Fruit fly (Drosophila melanogaster) whole organism, embryonic: ENCODE data around the gene gammaCOP.

Experiments used
- Asciz ChIP-seq: fragments of 200-800 bp; sonication (Bioruptor generic); optimal IDR thresholded peaks from 2 replicates; lab custom pipeline; 2017; ENCODE audit warnings: missing biosample characterization, mild to moderate bottlenecking, missing genetic modification characterization, missing genetic modification reagents
- B-H2 ChIP-seq: fragments of 200-800 bp; sonication (Bioruptor generic); optimal IDR thresholded peaks from 2 replicates; lab custom pipeline; 2018; ENCODE audit warnings: missing biosample characterization, mild to moderate bottlenecking, missing genetic modification characterization
- CG10321 ChIP-seq: fragments of 200-800 bp; sonication (Bioruptor generic); IDR thresholded peaks from 2 replicates; pipeline ENCODE4 v1.3.6; 2022; ENCODE audit warnings: missing biosample characterization, missing genetic modification characterization
- CG10543 ChIP-seq: fragments of 200-800 bp; sonication (Bioruptor generic); optimal IDR thresholded peaks from 3 replicates; lab custom pipeline; 2017; ENCODE audit warnings: missing biosample characterization, mild to moderate bottlenecking, missing genetic modification characterization, moderate library complexity
- CG11085 ChIP-seq: fragments of 200-800 bp; sonication (Bioruptor generic); IDR thresholded peaks from 2 replicates; pipeline ENCODE4 v1.3.6; 2022; ENCODE audit warnings: missing biosample characterization, missing genetic modification characterization
- CG12769 ChIP-seq: fragments of 200-800 bp; sonication (Bioruptor generic); optimal IDR thresholded peaks from 2 replicates; lab custom pipeline; 2019; ENCODE audit warnings: missing biosample characterization, mild to moderate bottlenecking, missing genetic modification characterization, moderate library complexity
- CG13894 ChIP-seq: fragments of 200-800 bp; sonication (Bioruptor generic); optimal IDR thresholded peaks from 3 replicates; lab custom pipeline; 2018; ENCODE audit warnings: missing biosample characterization, mild to moderate bottlenecking, missing genetic modification characterization, moderate library complexity
- CG18476 ChIP-seq: fragments of 200-800 bp; sonication (Bioruptor generic); optimal IDR thresholded peaks from 2 replicates; lab custom pipeline; 2016; ENCODE audit warnings: missing biosample characterization, mild to moderate bottlenecking, missing genetic modification characterization
- CG34224 ChIP-seq: fragments of 200-800 bp; sonication (Bioruptor generic); IDR thresholded peaks from 3 replicates; pipeline ENCODE4 v1.3.6; 2022; ENCODE audit warnings: missing biosample characterization, missing genetic modification characterization; ENCODE audit not compliant: partially characterized antibody
- CG34376 ChIP-seq: fragments of 200-800 bp; sonication (Bioruptor generic); optimal IDR thresholded peaks from 2 replicates; lab custom pipeline; 2018; ENCODE audit warnings: missing biosample characterization, mild to moderate bottlenecking, missing genetic modification characterization
- CG4328 ChIP-seq: fragments of 200-800 bp; sonication (Bioruptor generic); optimal IDR thresholded peaks from 3 replicates; lab custom pipeline; 2017; ENCODE audit warnings: missing biosample characterization, missing genetic modification reagents, missing genetic modification characterization
- CG7357 ChIP-seq: fragments of 200-800 bp; sonication (Bioruptor generic); IDR thresholded peaks from 3 replicates; pipeline ENCODE4 v1.3.6; 2022; ENCODE audit warnings: missing biosample characterization, missing genetic modification characterization
- CG9932 ChIP-seq: fragments of 200-800 bp; sonication (Bioruptor generic); IDR thresholded peaks from 2 replicates; pipeline ENCODE4 v1.3.6; 2022; ENCODE audit warnings: missing biosample characterization, missing genetic modification characterization
- Dbx ChIP-seq: fragments of 200-800 bp; sonication (Bioruptor generic); IDR thresholded peaks from 3 replicates; pipeline ENCODE4 v1.3.6; 2022; ENCODE audit warnings: missing biosample characterization, missing genetic modification characterization
- Drgx ChIP-seq: fragments of 200-800 bp; sonication (Bioruptor generic); IDR thresholded peaks from 2 replicates; pipeline ENCODE4 v1.3.6; 2022; ENCODE audit warnings: missing biosample characterization, missing genetic modification characterization
- ERR ChIP-seq: fragments of 200-800 bp; sonication (Bioruptor generic); optimal IDR thresholded peaks from 2 replicates; lab custom pipeline; 2016; ENCODE audit warnings: missing biosample characterization, missing genetic modification characterization
- Med ChIP-seq: fragments of 200-800 bp; sonication (Bioruptor generic); peaks from one replicate; lab custom pipeline; 2016; ENCODE audit warnings: missing biosample characterization, missing genetic modification characterization, mild to moderate bottlenecking, inconsistent platforms, moderate library complexity
- Oaz ChIP-seq: fragments of 200-800 bp; sonication (Bioruptor generic); IDR thresholded peaks from 2 replicates; pipeline ENCODE4 v1.3.6; 2022; ENCODE audit warnings: missing biosample characterization, missing genetic modification characterization
- Pdp1 ChIP-seq, 2 experiments: fragments of 200-800 bp; sonication (Bioruptor generic); optimal IDR thresholded peaks; 3 replicates each; lab custom pipeline; 2016; ENCODE audit warnings: missing biosample characterization in 2 of 2, missing genetic modification characterization in 2 of 2, mild to moderate bottlenecking in 1 of 2, moderate library complexity in 1 of 2
- Rfx ChIP-seq: fragments of 200-800 bp; sonication (Bioruptor generic); IDR thresholded peaks from 2 replicates; pipeline ENCODE4 v1.3.6; 2022; ENCODE audit warnings: missing biosample characterization, missing genetic modification characterization
- Xbp1 ChIP-seq: fragments of 200-800 bp; sonication (Bioruptor generic); optimal IDR thresholded peaks from 3 replicates; lab custom pipeline; 2016; ENCODE audit warnings: missing biosample characterization, mild to moderate bottlenecking, missing genetic modification characterization
- abd-A ChIP-seq: fragments of 200-800 bp; sonication (Bioruptor generic); optimal IDR thresholded peaks from 3 replicates; lab custom pipeline; 2019; ENCODE audit warnings: missing biosample characterization, mild to moderate bottlenecking, missing genetic modification characterization, moderate library complexity
- caup ChIP-seq: fragments of 200-800 bp; sonication (Bioruptor generic); optimal IDR thresholded peaks from 3 replicates; lab custom pipeline; 2017; ENCODE audit warnings: missing biosample characterization, mild to moderate bottlenecking, missing genetic modification characterization, moderate library complexity; ENCODE audit not compliant: severe bottlenecking
- chinmo ChIP-seq: fragments of 200-800 bp; sonication (Bioruptor generic); IDR thresholded peaks from 4 replicates; pipeline ENCODE4 v1.3.6; 2022; ENCODE audit warnings: missing biosample characterization, missing genetic modification characterization; ENCODE audit not compliant: partially characterized antibody
- ci ChIP-seq: fragments of 200-800 bp; sonication (Bioruptor generic); IDR thresholded peaks from 3 replicates; pipeline ENCODE4 v1.3.6; 2022; ENCODE audit warnings: missing biosample characterization, missing genetic modification characterization
- corto ChIP-seq: fragments of 200-800 bp; sonication (Bioruptor generic); optimal IDR thresholded peaks from 2 replicates; lab custom pipeline; 2016; ENCODE audit warnings: missing biosample characterization, mild to moderate bottlenecking, missing genetic modification characterization, moderate library complexity
- crol ChIP-seq: fragments of 200-800 bp; sonication (Bioruptor generic); IDR thresholded peaks from 2 replicates; pipeline ENCODE4 v1.3.6; 2022; ENCODE audit warnings: missing biosample characterization, missing genetic modification characterization
- cwo ChIP-seq: fragments of 200-800 bp; sonication (Bioruptor generic); optimal IDR thresholded peaks from 3 replicates; lab custom pipeline; 2017; ENCODE audit warnings: missing biosample characterization, missing genetic modification characterization, mild to moderate bottlenecking, moderate library complexity, missing genetic modification reagents
- exex ChIP-seq: fragments of 200-800 bp; sonication (Bioruptor generic); optimal IDR thresholded peaks from 4 replicates; lab custom pipeline; 2018; ENCODE audit warnings: missing biosample characterization, mild to moderate bottlenecking, missing genetic modification characterization, moderate library complexity
- eyg ChIP-seq: fragments of 200-800 bp; sonication (Bioruptor generic); optimal IDR thresholded peaks from 3 replicates; lab custom pipeline; 2016; ENCODE audit warnings: missing biosample characterization, missing genetic modification characterization
- ftz-f1 ChIP-seq: fragments of 200-800 bp; sonication (Bioruptor generic); optimal IDR thresholded peaks from 2 replicates; lab custom pipeline; 2016; ENCODE audit warnings: missing biosample characterization, missing genetic modification characterization
- hkb ChIP-seq, 2 experiments: fragments of 200-800 bp in 1 of 2; fragments of >200 bp in 1 of 2; sonication (Bioruptor generic) in 1 of 2; IDR thresholded peaks in 1 of 2; optimal IDR thresholded peaks in 1 of 2; 2 replicates each; pipeline versions ENCODE4 v1.3.6 to Lab custom; 2017 to 2022; ENCODE audit warnings: missing biosample characterization in 1 of 2, missing genetic modification characterization in 1 of 2
- jigr1 ChIP-seq: fragments of 200-800 bp; sonication (Bioruptor generic); IDR thresholded peaks from 3 replicates; pipeline ENCODE4 v1.3.6; 2022; ENCODE audit warnings: missing biosample characterization, missing genetic modification characterization
- lab ChIP-seq: fragments of 200-800 bp; sonication (Bioruptor generic); optimal IDR thresholded peaks from 3 replicates; lab custom pipeline; 2017; ENCODE audit warnings: missing biosample characterization, missing genetic modification characterization, mild to moderate bottlenecking, moderate library complexity, missing genetic modification reagents
- lbe ChIP-seq: fragments of 200-800 bp; sonication (Bioruptor generic); optimal IDR thresholded peaks from 2 replicates; lab custom pipeline; 2016; ENCODE audit warnings: missing biosample characterization, mild to moderate bottlenecking, missing genetic modification characterization
- mirr ChIP-seq: fragments of 200-800 bp; sonication (Bioruptor generic); optimal IDR thresholded peaks from 3 replicates; lab custom pipeline; 2018; ENCODE audit warnings: missing biosample characterization, mild to moderate bottlenecking, missing genetic modification characterization
- mld ChIP-seq: fragments of 200-800 bp; sonication (Bioruptor generic); IDR thresholded peaks from 3 replicates; pipeline ENCODE4 v1.3.6; 2022; ENCODE audit warnings: missing biosample characterization, missing genetic modification characterization; ENCODE audit not compliant: partially characterized antibody
- pzg ChIP-seq: fragments of 200-800 bp; sonication (Bioruptor generic); optimal IDR thresholded peaks from 3 replicates; lab custom pipeline; 2018; ENCODE audit warnings: missing biosample characterization, mild to moderate bottlenecking, missing genetic modification characterization, moderate library complexity
- rib ChIP-seq: fragments of 200-800 bp; sonication (Bioruptor generic); IDR thresholded peaks from 2 replicates; pipeline ENCODE4 v1.3.6; 2022; ENCODE audit warnings: missing biosample characterization, missing genetic modification characterization
- sd ChIP-seq: fragments of 200-800 bp; sonication (Bioruptor generic); optimal IDR thresholded peaks from 3 replicates; lab custom pipeline; 2018; ENCODE audit warnings: missing biosample characterization, mild to moderate bottlenecking, missing genetic modification characterization, moderate library complexity
- sens ChIP-seq: fragments of 200-800 bp; sonication (Bioruptor generic); peaks from one replicate; lab custom pipeline; 2016; ENCODE audit warnings: missing biosample characterization, missing genetic modification characterization
- sug ChIP-seq: fragments of 200-800 bp; optimal IDR thresholded peaks from 2 replicates; lab custom pipeline; 2019; ENCODE audit warnings: missing biosample characterization, mild to moderate bottlenecking, missing genetic modification characterization, moderate library complexity
- tin ChIP-seq: fragments of 200-800 bp; sonication (Bioruptor generic); optimal IDR thresholded peaks from 3 replicates; lab custom pipeline; 2016; ENCODE audit warnings: missing biosample characterization, missing genetic modification characterization
- trh ChIP-seq: fragments of 200-800 bp; sonication (Bioruptor generic); optimal IDR thresholded peaks from 2 replicates; lab custom pipeline; 2016; ENCODE audit warnings: missing biosample characterization, missing genetic modification characterization

The gammaCOP gene

DNA sequence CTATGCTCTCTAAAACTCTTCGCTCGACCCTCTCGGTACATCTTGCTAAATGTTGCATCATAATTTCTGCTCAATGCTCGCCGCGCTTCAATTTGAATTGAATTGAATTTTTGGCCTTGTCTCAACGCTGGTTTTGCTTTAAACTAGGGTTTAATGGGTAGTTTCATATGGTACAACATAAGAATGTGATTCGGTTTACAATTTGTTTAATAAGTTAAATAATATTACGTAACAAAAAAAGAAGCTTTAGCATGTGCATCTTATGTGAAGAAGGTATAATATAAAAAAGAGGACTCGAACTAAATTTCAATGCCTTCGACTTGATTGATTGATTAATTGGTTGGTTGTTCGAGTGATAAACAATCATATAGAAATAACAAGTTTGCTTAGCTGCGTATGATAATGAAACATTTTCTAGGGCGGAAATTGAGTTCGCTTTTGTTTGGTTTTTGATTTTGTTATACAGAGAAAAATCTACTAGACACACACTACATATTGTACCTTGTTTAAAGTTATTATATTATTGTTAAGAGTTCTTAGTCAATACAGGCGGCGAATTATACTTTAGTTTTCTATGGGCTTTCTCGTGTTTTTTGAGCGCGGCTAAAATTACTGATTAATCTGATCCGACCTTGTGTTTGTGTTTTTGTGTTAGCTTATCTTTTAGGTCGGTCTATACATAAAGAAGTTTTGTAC lies 25.9 kb downstream of the gammaCOP start:
- no peak for TF ChIP-seq Asciz (GFP tag; lab: Kevin White, UChicago)
- TF ChIP-seq tin (GFP tag; lab: Kevin White, UChicago), result no peak
- TF ChIP-seq hkb (optimal IDR thresholded peaks at IDR 0.05; lab: Kevin White, UChicago), result no peak
- 0 out of 2 replicates have a peak, but pooled peaks have one; percentile 2 for TF ChIP-seq hkb (GFP tag; IDR thresholded peaks at IDR 0.05; lab: Robert Waterston, UW)
- no peak for TF ChIP-seq mld (GFP tag; lab: Robert Waterston, UW)
- TF ChIP-seq CG18476, result peak; percentile 55
- TF ChIP-seq Med (GFP tag; lab: Kevin White, UChicago), result peak; percentile 1
- TF ChIP-seq Rfx (GFP tag; lab: Robert Waterston, UW), result 0 out of 2 replicates have a peak, but pooled peaks have one; percentile 1
- peak; percentile 54 for TF ChIP-seq sens (GFP tag; lab: Kevin White, UChicago)
- peak in 1 of 2 experiments; percentile 91 for TF ChIP-seq Pdp1 (GFP tag; optimal IDR thresholded peaks at IDR 0.05; lab: Kevin White, UChicago)
- TF ChIP-seq CG34376, result peak; percentile 48
- TF ChIP-seq eyg, result no peak
- TF ChIP-seq CG10321 (GFP tag; lab: Robert Waterston, UW), result no peak
- no peak for TF ChIP-seq Drgx (GFP tag; lab: Robert Waterston, UW)
- TF ChIP-seq CG11085, result no peak

- TF ChIP-seq ftz-f1 (GFP tag; lab: Kevin White, UChicago), result peak; percentile 87
- TF ChIP-seq CG9932 (GFP tag; lab: Robert Waterston, UW), result 0 out of 2 replicates have a peak, but pooled peaks have one; percentile 16
- peak; percentile 53; the same call in 2 of the 3 replicates for TF ChIP-seq CG34224
- TF ChIP-seq CG12769 (tag; lab: Kevin White, UChicago), result peak; percentile 37
- TF ChIP-seq cwo (GFP tag; lab: Kevin White, UChicago), result peak; percentile 70
- TF ChIP-seq sd, result peak; percentile 51
- TF ChIP-seq mirr (GFP tag; lab: Kevin White, UChicago), result peak; percentile 30
- peak; percentile 85 for TF ChIP-seq Med (GFP tag; lab: Kevin White, UChicago)
- TF ChIP-seq CG4328 (GFP tag; lab: Kevin White, UChicago), result peak; percentile 27
- TF ChIP-seq CG34376, result peak; percentile 83
- peak; percentile 55 for TF ChIP-seq lbe (GFP tag; lab: Kevin White, UChicago)
- TF ChIP-seq sug (tag; lab: Kevin White, UChicago), result peak; percentile 49
- peak; percentile 65; the same call in 1 of the 2 replicates for TF ChIP-seq rib (GFP tag; lab: Robert Waterston, UW)
- TF ChIP-seq sens (GFP tag; lab: Kevin White, UChicago), result peak; percentile 12
- TF ChIP-seq CG10543 (GFP tag; lab: Kevin White, UChicago), result peak; percentile 91
- 0 out of 4 replicates have a peak, but pooled peaks have one; percentile 49 for TF ChIP-seq chinmo (GFP tag; lab: Robert Waterston, UW)
- TF ChIP-seq CG13894 (tag; lab: Kevin White, UChicago), result peak; percentile 71
- peak; percentile 44 for TF ChIP-seq abd-A
- TF ChIP-seq Xbp1 (GFP tag; lab: Kevin White, UChicago), result no peak
- TF ChIP-seq exex (tag; lab: Kevin White, UChicago), result peak; percentile 70
- TF ChIP-seq CG7357, result no peak
- peak; percentile 13 for TF ChIP-seq caup
- TF ChIP-seq B-H2, result peak; percentile 19
- TF ChIP-seq jigr1 (GFP tag; lab: Robert Waterston, UW), result no peak
- no peak for TF ChIP-seq ci (GFP tag; lab: Robert Waterston, UW)
- TF ChIP-seq trh (GFP tag; lab: Kevin White, UChicago), result no peak
- no peak for TF ChIP-seq pzg (GFP tag; lab: Kevin White, UChicago)
- peak; percentile 23 for TF ChIP-seq corto (GFP tag; lab: Kevin White, UChicago)
- TF ChIP-seq lab (GFP tag; lab: Kevin White, UChicago), result peak; percentile 31
- TF ChIP-seq crol, result 0 out of 2 replicates have a peak, but pooled peaks have one; percentile 46
- peak in 1 of 2 experiments; percentile 75 for TF ChIP-seq Pdp1 (GFP tag; optimal IDR thresholded peaks at IDR 0.05; lab: Kevin White, UChicago)
- no peak for TF ChIP-seq Oaz (GFP tag; lab: Robert Waterston, UW)
- peak; percentile 8 for TF ChIP-seq ERR
- peak; percentile 30; the same call in 1 of the 3 replicates for TF ChIP-seq Dbx
These were observed 27.8 kb downstream of the gammaCOP start for dm6 chr3R:31599538-31600313.
